Worm (Caenorhabditis elegans): ENCODE results near the gene atp-2.

DNA sequence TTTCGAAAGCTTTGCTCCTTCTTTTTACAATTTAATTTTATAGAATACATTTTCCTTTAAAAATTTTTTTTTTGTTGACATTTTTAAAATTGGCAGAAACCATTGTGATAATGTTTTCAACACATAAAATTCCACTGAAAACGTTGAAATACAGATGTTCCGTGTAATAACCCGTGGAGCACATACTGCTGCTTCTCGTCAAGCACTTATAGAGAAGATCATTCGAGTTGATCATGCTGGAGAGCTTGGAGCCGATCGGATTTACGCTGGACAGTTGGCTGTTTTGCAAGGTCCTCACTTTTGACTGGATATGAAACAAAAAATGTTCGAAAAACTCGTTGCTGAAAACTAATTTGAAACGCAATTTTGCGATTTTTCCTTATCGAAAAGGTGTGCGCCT lies 49.5 kb downstream of the atp-2 start, which contains the start of gene clk-1:
- no peak for TF ChIP-seq egl-27 (tag; optimal IDR thresholded peaks at IDR 0.05)
- no peak for TF ChIP-seq nhr-25 (tag; optimal IDR thresholded peaks at IDR 0.05)
- no peak for TF ChIP-seq nhr-77 (tag; optimal IDR thresholded peaks at IDR 0.05)
- no peak for TF ChIP-seq ceh-82 (tag; optimal IDR thresholded peaks at IDR 0.05)
